Worm (Caenorhabditis elegans) whole organism, L2 larva: ENCODE data around the gene arrd-12.

ENCODE experiments used
- Y55F3AM.14 ChIP-seq: fragments of 200-800 bp; sonication (Bioruptor generic); optimal IDR thresholded peaks from 2 replicates; lab custom pipeline; 2018; ENCODE audit warnings: mild to moderate bottlenecking, missing genetic modification characterization, missing compliant biosample characterization
- ama-1 ChIP-seq: fragments of 150-350 bp; optimal IDR thresholded peaks from 2 replicates; lab custom pipeline; 2018; ENCODE audit warnings: inconsistent platforms
- ceh-16 ChIP-seq: fragments of 150-350 bp; optimal IDR thresholded peaks from 2 replicates; lab custom pipeline; 2014; ENCODE audit warnings: missing biosample characterization, missing genetic modification characterization
- lin-39 ChIP-seq: fragments of 150-350 bp; optimal IDR thresholded peaks from 2 replicates; lab custom pipeline; 2014; ENCODE audit warnings: missing biosample characterization, missing genetic modification reagents, missing genetic modification characterization
- mdl-1 ChIP-seq, 2 experiments: fragments of 150-350 bp in 1 of 2; sonication (generic microtip) in 1 of 2; optimal IDR thresholded peaks; 2 replicates each; lab custom pipeline; 2017; ENCODE audit warnings: missing biosample characterization in 2 of 2, missing genetic modification characterization in 2 of 2
- nhr-23 ChIP-seq: fragments of 150-350 bp; optimal IDR thresholded peaks from 2 replicates; lab custom pipeline; 2014; ENCODE audit warnings: missing biosample characterization, missing genetic modification reagents, missing genetic modification characterization
- nhr-237 ChIP-seq: fragments of 150-350 bp; optimal IDR thresholded peaks from 2 replicates; lab custom pipeline; 2014; ENCODE audit warnings: missing biosample characterization, missing genetic modification characterization
- skn-1 ChIP-seq: sonication (generic microtip); optimal IDR thresholded peaks from 2 replicates; lab custom pipeline; 2017; ENCODE audit warnings: missing biosample characterization, missing genetic modification characterization
- unc-39 ChIP-seq: fragments of 150-350 bp; optimal IDR thresholded peaks from 2 replicates; lab custom pipeline; 2014; ENCODE audit warnings: missing biosample characterization, missing genetic modification characterization
- unc-55 ChIP-seq: fragments of 150-350 bp; sonication (generic microtip); optimal IDR thresholded peaks from 3 replicates; lab custom pipeline; 2014; ENCODE audit warnings: missing biosample characterization, missing genetic modification reagents, missing genetic modification characterization
- zag-1 ChIP-seq: fragments of 150-350 bp; optimal IDR thresholded peaks from 2 replicates; lab custom pipeline; 2014; ENCODE audit warnings: missing biosample characterization, missing genetic modification characterization
- ztf-11 ChIP-seq: sonication (generic microtip); optimal IDR thresholded peaks from 2 replicates; lab custom pipeline; 2017; ENCODE audit warnings: missing biosample characterization, missing genetic modification characterization

- TF ChIP-seq lin-39 (tag; lab: Kevin White, UChicago) (no peak), ztf-11 (tag; lab: Kevin White, UChicago) (no peak), unc-55 (GFP tag; lab: Kevin White, UChicago) (no peak), ceh-16 (tag; lab: Kevin White, UChicago) (no peak), unc-39 (tag; lab: Kevin White, UChicago) (no peak), skn-1 (tag; lab: Kevin White, UChicago) (no peak), nhr-237 (no peak), zag-1 (tag; lab: Kevin White, UChicago) (no peak), nhr-23 (tag; lab: Kevin White, UChicago) (no peak), ama-1 (lab: Kevin White, UChicago) (no peak), Y55F3AM.14 (GFP tag; lab: Kevin White, UChicago) (no peak), mdl-1 (tag; optimal IDR thresholded peaks at IDR 0.05; lab: Kevin White, UChicago) (no peak)
These were observed 44.8 kb upstream of the arrd-12 start, which contains the start of gene sre-46 for ce11 chrII:13721218-13721617.
